Worm (Caenorhabditis elegans) whole organism, L4 larva: Measurements from ENCODE around the gene nspg-8.
A peak's percentile ranks its signal among the peaks of the same experiment; 100 is the strongest.

Source experiments
- F26F4.8 ChIP-seq: fragments of 200-800 bp; sonication (Bioruptor generic); conservative IDR thresholded peaks from 2 replicates; pipeline ENCODE4 v1.3.6; 2022; ENCODE audit warnings: missing genetic modification characterization, missing compliant biosample characterization
- T26A8.4 ChIP-seq: fragments of 200-800 bp; sonication (Bioruptor generic); IDR thresholded peaks from 2 replicates; pipeline ENCODE4 v1.3.6; 2022; ENCODE audit warnings: missing genetic modification characterization, missing compliant biosample characterization
- Y48G9A.11 ChIP-seq: fragments of 200-800 bp; sonication (Bioruptor generic); IDR thresholded peaks from 2 replicates; pipeline ENCODE4 v1.3.6; 2022; ENCODE audit warnings: missing genetic modification reagents, missing genetic modification characterization, missing compliant biosample characterization
- aha-1 ChIP-seq: fragments of 150-350 bp; peaks from one replicate; lab custom pipeline; 2014; ENCODE audit warnings: missing biosample characterization, missing genetic modification characterization
- ama-1 ChIP-seq: fragments of 150-350 bp; optimal IDR thresholded peaks from 2 replicates; lab custom pipeline; 2014; ENCODE audit warnings: inconsistent platforms, mixed read lengths
- ceh-20 ChIP-seq: fragments of 200-800 bp; sonication (Bioruptor generic); IDR thresholded peaks from 2 replicates; pipeline ENCODE4 v1.3.6; 2022; ENCODE audit warnings: missing genetic modification reagents, missing genetic modification characterization, missing compliant biosample characterization
- ceh-28 ChIP-seq: fragments of 150-350 bp; optimal IDR thresholded peaks from 2 replicates; lab custom pipeline; 2014; ENCODE audit warnings: missing biosample characterization, missing genetic modification reagents, missing genetic modification characterization
- ceh-32 ChIP-seq: sonication (generic microtip); optimal IDR thresholded peaks from 2 replicates; lab custom pipeline; 2016; ENCODE audit warnings: mild to moderate bottlenecking, missing genetic modification characterization, missing compliant biosample characterization; ENCODE audit not compliant: poor library complexity
- daf-16 ChIP-seq, 3 experiments: sonication (generic microtip); optimal IDR thresholded peaks; 2 replicates each; lab custom pipeline; 2016 to 2017; ENCODE audit warnings: missing genetic modification characterization in 3 of 3, missing genetic modification reagents in 3 of 3, mild to moderate bottlenecking in 2 of 3, missing compliant biosample characterization in 2 of 3, missing biosample characterization in 1 of 3, moderate library complexity in 1 of 3
- daf-19 ChIP-seq: fragments of 200-800 bp; sonication (Bioruptor generic); conservative IDR thresholded peaks from 2 replicates; pipeline ENCODE4 v1.3.6; 2022; ENCODE audit warnings: missing genetic modification characterization, missing compliant biosample characterization
- dmd-6 ChIP-seq: fragments of 200-800 bp; sonication (Bioruptor generic); IDR thresholded peaks from 2 replicates; pipeline ENCODE4 v1.3.6; 2022; ENCODE audit warnings: missing genetic modification reagents, missing genetic modification characterization, missing compliant biosample characterization
- dpl-1 ChIP-seq: fragments of 150-350 bp; optimal IDR thresholded peaks from 2 replicates; lab custom pipeline; 2014; ENCODE audit warnings: missing biosample characterization, missing genetic modification reagents, missing genetic modification characterization
- dve-1 ChIP-seq: sonication (generic microtip); optimal IDR thresholded peaks from 2 replicates; lab custom pipeline; 2017; ENCODE audit warnings: antibody characterized with exemption, mild to moderate bottlenecking, missing genetic modification characterization, missing compliant biosample characterization; ENCODE audit not compliant: insufficient read depth
- hlh-11 ChIP-seq: fragments of 200-800 bp; sonication (Bioruptor generic); optimal IDR thresholded peaks from 2 replicates; lab custom pipeline; 2018; ENCODE audit warnings: mild to moderate bottlenecking, missing genetic modification characterization, missing compliant biosample characterization
- hlh-30 ChIP-seq: sonication (generic microtip); optimal IDR thresholded peaks from 2 replicates; lab custom pipeline; 2017; ENCODE audit warnings: antibody characterized with exemption, mild to moderate bottlenecking, missing genetic modification characterization, missing compliant biosample characterization; ENCODE audit not compliant: insufficient read depth
- lin-1 ChIP-seq: fragments of 200-800 bp; sonication (Bioruptor generic); IDR thresholded peaks from 2 replicates; pipeline ENCODE4 v1.3.6; 2022; ENCODE audit warnings: missing genetic modification reagents, missing genetic modification characterization, missing compliant biosample characterization
- lin-13 ChIP-seq: fragments of 150-350 bp; optimal IDR thresholded peaks from 2 replicates; lab custom pipeline; 2014; ENCODE audit warnings: missing biosample characterization, missing genetic modification reagents, missing genetic modification characterization
- lin-38 ChIP-seq: fragments of 200-800 bp; sonication (Bioruptor generic); IDR thresholded peaks from 2 replicates; pipeline ENCODE4 v1.3.6; 2022; ENCODE audit warnings: missing genetic modification reagents, missing genetic modification characterization, missing compliant biosample characterization
- lir-3 ChIP-seq: sonication (generic microtip); optimal IDR thresholded peaks from 2 replicates; lab custom pipeline; 2016; ENCODE audit warnings: mild to moderate bottlenecking, missing genetic modification characterization, missing compliant biosample characterization
- mxl-3 ChIP-seq: fragments of 200-800 bp; sonication (Bioruptor generic); optimal IDR thresholded peaks from 2 replicates; lab custom pipeline; 2018; ENCODE audit warnings: mild to moderate bottlenecking, missing genetic modification characterization, missing compliant biosample characterization
- nhr-10 ChIP-seq: fragments of 150-350 bp; optimal IDR thresholded peaks from 2 replicates; lab custom pipeline; 2014; ENCODE audit warnings: missing biosample characterization, missing genetic modification characterization
- nhr-28 ChIP-seq: fragments of 150-350 bp; optimal IDR thresholded peaks from 2 replicates; lab custom pipeline; 2014; ENCODE audit warnings: missing biosample characterization, missing genetic modification characterization
- nhr-48 ChIP-seq: sonication (generic microtip); optimal IDR thresholded peaks from 2 replicates; lab custom pipeline; 2016; ENCODE audit warnings: mild to moderate bottlenecking, missing genetic modification characterization, missing compliant biosample characterization
- pha-4 ChIP-seq, 2 experiments: fragments of 150-350 bp in 1 of 2; fragments of 200-800 bp in 1 of 2; sonication (Bioruptor generic) in 1 of 2; IDR thresholded peaks in 1 of 2; optimal IDR thresholded peaks in 1 of 2; 2 replicates each; pipeline versions ENCODE4 v1.3.6 to Lab custom; 2014 to 2022; ENCODE audit warnings: missing genetic modification characterization in 2 of 2, missing genetic modification reagents in 2 of 2, missing biosample characterization in 1 of 2, missing compliant biosample characterization in 1 of 2
- pqm-1 ChIP-seq: sonication (generic microtip); optimal IDR thresholded peaks from 2 replicates; lab custom pipeline; 2017; ENCODE audit warnings: missing biosample characterization, missing genetic modification characterization
- saeg-2 ChIP-seq: fragments of 200-800 bp; sonication (Bioruptor generic); IDR thresholded peaks from 2 replicates; pipeline ENCODE4 v1.3.6; 2022; ENCODE audit warnings: missing genetic modification reagents, missing genetic modification characterization, missing compliant biosample characterization
- set-16 ChIP-seq: fragments of 200-800 bp; sonication (Bioruptor generic); IDR thresholded peaks from 2 replicates; pipeline ENCODE4 v1.3.6; 2022; ENCODE audit warnings: missing genetic modification reagents, missing genetic modification characterization, missing compliant biosample characterization
- tra-1 ChIP-seq: fragments of 200-800 bp; sonication (Bioruptor generic); IDR thresholded peaks from 2 replicates; pipeline ENCODE4 v1.3.6; 2022; ENCODE audit warnings: missing genetic modification reagents, missing genetic modification characterization, missing compliant biosample characterization
- unc-62 ChIP-seq, 3 experiments: fragments of 150-350 bp in 1 of 3; sonication (generic microtip); optimal IDR thresholded peaks in 2 of 3; peaks in 1 of 3; 1 replicate in 1 of 3; 2 replicates in 2 of 3; lab custom pipeline; 2014 to 2017; ENCODE audit warnings: missing biosample characterization in 3 of 3, missing genetic modification characterization in 3 of 3, missing genetic modification reagents in 3 of 3, missing genotype in 1 of 3
- zip-2 ChIP-seq: fragments of 150-350 bp; optimal IDR thresholded peaks from 2 replicates; lab custom pipeline; 2014; ENCODE audit warnings: missing biosample characterization, missing genetic modification characterization

Gene nspg-8

ce11 chrIII:1210638-1211037 lies 28.8 kb downstream of the nspg-8 start:
- TF ChIP-seq unc-62 (GFP tag; optimal IDR thresholded peaks at IDR 0.05 in 1 of 2; lab: Kevin White, UChicago) (peak in 1 of 2 experiments; percentile 12), unc-62 (tag; optimal IDR thresholded peaks at IDR 0.05; lab: Kevin White, UChicago) (no peak), ceh-28 (tag; lab: Kevin White, UChicago) (peak; percentile 31), ceh-32 (no peak)

DNA sequence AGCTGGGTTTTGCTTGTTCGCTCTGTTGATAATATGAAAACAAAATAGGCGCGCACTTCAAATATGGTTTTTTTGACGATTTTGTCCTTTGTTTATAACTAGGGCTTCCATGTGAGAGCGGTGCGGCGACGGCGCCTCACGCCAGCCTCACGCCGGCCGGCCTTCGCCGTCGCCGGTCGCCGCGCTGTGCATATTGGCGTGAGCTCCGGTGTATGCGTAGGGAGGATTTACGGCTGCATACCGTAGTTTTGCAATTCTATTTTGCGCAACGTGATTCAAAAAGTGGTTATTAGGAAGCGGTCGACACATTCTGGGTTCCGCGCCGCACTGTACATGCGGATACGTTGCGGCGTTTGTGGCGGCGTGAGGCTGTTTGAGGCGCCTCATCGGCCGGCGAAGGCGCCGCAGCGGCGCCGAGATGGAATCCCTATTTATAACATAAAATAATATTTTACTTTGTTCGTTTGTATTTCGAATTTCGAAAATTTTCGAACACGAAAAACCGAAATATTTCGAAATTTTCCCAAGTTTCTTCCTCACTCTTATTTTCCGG lies 32.3 kb downstream of the nspg-8 start:
- peak; percentile 46; the same call in 1 of the 2 replicates for TF ChIP-seq Y48G9A.11 (GFP tag; lab: Robert Waterston, UW)
- TF ChIP-seq nhr-10 (tag; lab: Kevin White, UChicago), result no peak
- no peak for TF ChIP-seq dpl-1 (GFP tag; lab: Kevin White, UChicago)
- peak; percentile 15; the same call in 1 of the 2 replicates for TF ChIP-seq lin-38
- TF ChIP-seq lir-3 (tag; lab: Kevin White, UChicago), result no peak
- TF ChIP-seq saeg-2 (GFP tag; lab: Robert Waterston, UW), result 0 out of 2 replicates have a peak, but pooled peaks have one; percentile 10
- no peak for TF ChIP-seq ama-1 (lab: Kevin White, UChicago)
- TF ChIP-seq set-16 (GFP tag; lab: Robert Waterston, UW), result peak; percentile 89
- no peak for TF ChIP-seq hlh-30 (tag; lab: Kevin White, UChicago)

- TF ChIP-seq zip-2 (tag; lab: Kevin White, UChicago), result no peak
- peak; percentile 53 for TF ChIP-seq dve-1 (tag; lab: Kevin White, UChicago)
- peak; percentile 78 for TF ChIP-seq hlh-11
- no peak for TF ChIP-seq daf-19 (GFP tag; lab: Robert Waterston, UW)
- TF ChIP-seq mxl-3 (GFP tag; lab: Kevin White, UChicago), result peak; percentile 53
- TF ChIP-seq nhr-48 (tag; lab: Kevin White, UChicago), result peak; percentile 0
- TF ChIP-seq daf-16 (GFP tag; optimal IDR thresholded peaks at IDR 0.05; lab: Kevin White, UChicago), result no peak
- peak; percentile 70 for TF ChIP-seq daf-16 (tag; optimal IDR thresholded peaks at IDR 0.05; lab: Kevin White, UChicago)
- TF ChIP-seq nhr-28 (tag; lab: Kevin White, UChicago), result peak; percentile 66
- 0 out of 2 replicates have a peak, but pooled peaks have one; percentile 40 for TF ChIP-seq pha-4 (GFP tag; IDR thresholded peaks at IDR 0.05; lab: Robert Waterston, UW)
- TF ChIP-seq pha-4 (tag; optimal IDR thresholded peaks at IDR 0.05; lab: Kevin White, UChicago), result no peak
- TF ChIP-seq T26A8.4 (GFP tag; lab: Robert Waterston, UW), result 0 out of 2 replicates have a peak, but pooled peaks have one; percentile 17
- TF ChIP-seq ceh-20 (GFP tag; lab: Robert Waterston, UW), result no peak
- peak; percentile 60; the same call in 1 of the 2 replicates for TF ChIP-seq saeg-2 (GFP tag; lab: Robert Waterston, UW)
- TF ChIP-seq lin-13 (GFP tag; lab: Kevin White, UChicago), result peak; percentile 36
- TF ChIP-seq dmd-6, result peak; percentile 86
- peak; percentile 39; the same call in 1 of the 2 replicates for TF ChIP-seq lin-1 (GFP tag; lab: Robert Waterston, UW)
- TF ChIP-seq F26F4.8 (GFP tag; lab: Robert Waterston, UW), result no peak
- 0 out of 2 replicates have a peak, but pooled peaks have one; percentile 37 for TF ChIP-seq tra-1 (GFP tag; lab: Robert Waterston, UW)
- peak; percentile 84 for TF ChIP-seq pqm-1 (tag; lab: Kevin White, UChicago)
- TF ChIP-seq ama-1 (lab: Kevin White, UChicago), result peak; percentile 75
- TF ChIP-seq, all 104 proteins: peak for 15
These were observed 32.8 kb downstream of the nspg-8 start, which contains the start of gene Y119D3B.21 for ce11 chrIII:1214680-1215079. Y119D3B.21 (plus strand) TSS chrIII:1215000.

- TF ChIP-seq ceh-28 (tag; lab: Kevin White, UChicago), result peak; percentile 70
- TF ChIP-seq lir-3 (tag; lab: Kevin White, UChicago), result no peak
- peak; percentile 22 for TF ChIP-seq aha-1 (tag; lab: Kevin White, UChicago)
These were observed 34.2 kb downstream of the nspg-8 start for ce11 chrIII:1216096-1216495.
